Fruit fly (Drosophila melanogaster) whole organism, embryonic: ENCODE results near the gene Ns4.
A peak's percentile ranks its signal among the peaks of the same experiment; 100 is the strongest.

Source experiments
- Antp ChIP-seq: fragments of 200-800 bp; sonication (Bioruptor generic); optimal IDR thresholded peaks from 3 replicates; lab custom pipeline; 2016; ENCODE audit warnings: missing biosample characterization, missing genetic modification characterization
- Awh ChIP-seq: fragments of 200-800 bp; sonication (Bioruptor generic); IDR thresholded peaks from 2 replicates; pipeline ENCODE4, ENCODE4 v1.3.6; 2022; ENCODE audit warnings: missing biosample characterization, missing genetic modification characterization
- Bdp1 ChIP-seq: fragments of 200-800 bp; sonication (Bioruptor generic); optimal IDR thresholded peaks from 3 replicates; lab custom pipeline; 2016; ENCODE audit warnings: missing biosample characterization, missing genetic modification characterization
- CG10274 ChIP-seq: fragments of 200-800 bp; sonication (Bioruptor generic); optimal IDR thresholded peaks from 3 replicates; lab custom pipeline; 2017; ENCODE audit warnings: missing biosample characterization, mild to moderate bottlenecking, missing genetic modification characterization
- CG11723 ChIP-seq: fragments of 200-800 bp; sonication (Bioruptor generic); optimal IDR thresholded peaks from 2 replicates; lab custom pipeline; 2017; ENCODE audit warnings: missing biosample characterization, mild to moderate bottlenecking, missing genetic modification characterization
- CG13296 ChIP-seq: fragments of 200-800 bp; sonication (Bioruptor generic); optimal IDR thresholded peaks from 3 replicates; lab custom pipeline; 2018; ENCODE audit warnings: missing biosample characterization, mild to moderate bottlenecking, missing genetic modification characterization
- CG14710 ChIP-seq: fragments of 200-800 bp; sonication (Bioruptor generic); optimal IDR thresholded peaks from 3 replicates; lab custom pipeline; 2019; ENCODE audit warnings: missing biosample characterization, mild to moderate bottlenecking, missing genetic modification characterization, moderate library complexity
- CG14860 ChIP-seq: fragments of 200-800 bp; sonication (Bioruptor generic); IDR thresholded peaks from 3 replicates; pipeline ENCODE4 v1.3.6; 2022; ENCODE audit warnings: missing biosample characterization, missing genetic modification characterization; ENCODE audit not compliant: partially characterized antibody
- CG14965 ChIP-seq: fragments of 200-800 bp; sonication (Bioruptor generic); optimal IDR thresholded peaks from 2 replicates; lab custom pipeline; 2016; ENCODE audit warnings: missing biosample characterization, missing genetic modification characterization, borderline replicate concordance
- CG15269 ChIP-seq: fragments of 200-800 bp; sonication (Bioruptor generic); optimal IDR thresholded peaks from 2 replicates; lab custom pipeline; 2018; ENCODE audit warnings: missing biosample characterization, mild to moderate bottlenecking, missing genetic modification characterization, moderate library complexity
- CG15696 ChIP-seq: fragments of 200-800 bp; sonication (Bioruptor generic); optimal IDR thresholded peaks from 2 replicates; lab custom pipeline; 2019; ENCODE audit warnings: missing biosample characterization, mild to moderate bottlenecking, missing genetic modification characterization, moderate library complexity
- CG1647 ChIP-seq: fragments of 200-800 bp; sonication (Bioruptor generic); optimal IDR thresholded peaks from 3 replicates; lab custom pipeline; 2016; ENCODE audit warnings: missing biosample characterization, missing genetic modification characterization
- CG17359 ChIP-seq: fragments of 200-800 bp; sonication (Bioruptor generic); optimal IDR thresholded peaks from 3 replicates; lab custom pipeline; 2018; ENCODE audit warnings: missing biosample characterization, mild to moderate bottlenecking, missing genetic modification characterization, moderate library complexity
- CG17912 ChIP-seq: fragments of 200-800 bp; sonication (Bioruptor generic); optimal IDR thresholded peaks from 2 replicates; lab custom pipeline; 2018; ENCODE audit warnings: missing biosample characterization, mild to moderate bottlenecking, missing genetic modification characterization
- CG2116 ChIP-seq: fragments of 200-800 bp; sonication (Bioruptor generic); optimal IDR thresholded peaks from 3 replicates; lab custom pipeline; 2018; ENCODE audit warnings: missing biosample characterization, mild to moderate bottlenecking, missing genetic modification characterization
- CG2199 ChIP-seq: fragments of 200-800 bp; sonication (Bioruptor generic); IDR thresholded peaks from 3 replicates; pipeline ENCODE4 v1.3.6; 2022; ENCODE audit warnings: missing biosample characterization, missing genetic modification characterization
- CG31224 ChIP-seq: fragments of 200-800 bp; sonication (Bioruptor generic); IDR thresholded peaks from 2 replicates; pipeline ENCODE4 v1.3.6; 2022; ENCODE audit warnings: missing biosample characterization, missing genetic modification characterization
- CG32772 ChIP-seq: fragments of 200-800 bp; sonication (Bioruptor generic); IDR thresholded peaks from 2 replicates; pipeline ENCODE4 v1.3.6; 2022; ENCODE audit warnings: missing biosample characterization, missing genetic modification characterization
- CG33213 ChIP-seq: fragments of 200-800 bp; sonication (Bioruptor generic); optimal IDR thresholded peaks from 3 replicates; lab custom pipeline; 2016; ENCODE audit warnings: missing biosample characterization, missing genetic modification characterization
- CG4424 ChIP-seq: fragments of 200-800 bp; sonication (Bioruptor generic); optimal IDR thresholded peaks from 3 replicates; lab custom pipeline; 2016; ENCODE audit warnings: missing biosample characterization, missing genetic modification characterization
- CG7928 ChIP-seq: fragments of 200-800 bp; sonication (Bioruptor generic); optimal IDR thresholded peaks from 2 replicates; lab custom pipeline; 2017; ENCODE audit warnings: missing biosample characterization, mild to moderate bottlenecking, missing genetic modification characterization
- CG9437 ChIP-seq: fragments of 200-800 bp; sonication (Bioruptor generic); optimal IDR thresholded peaks from 2 replicates; lab custom pipeline; 2018; ENCODE audit warnings: missing biosample characterization, mild to moderate bottlenecking, missing genetic modification characterization
- CkIIα-i1 ChIP-seq: fragments of 200-800 bp; sonication (Bioruptor generic); IDR thresholded peaks from 2 replicates; pipeline ENCODE4 v1.3.6; 2022; ENCODE audit warnings: missing biosample characterization, missing genetic modification characterization
- CrebB ChIP-seq: fragments of 200-800 bp; sonication (Bioruptor generic); optimal IDR thresholded peaks from 3 replicates; lab custom pipeline; 2018; ENCODE audit warnings: missing biosample characterization, mild to moderate bottlenecking, missing genetic modification characterization
- Drgx ChIP-seq: fragments of 200-800 bp; sonication (Bioruptor generic); IDR thresholded peaks from 2 replicates; pipeline ENCODE4 v1.3.6; 2022; ENCODE audit warnings: missing biosample characterization, missing genetic modification characterization
- Lim3 ChIP-seq: fragments of 200-800 bp; sonication (Bioruptor generic); IDR thresholded peaks from 2 replicates; pipeline ENCODE4 v1.3.6; 2022; ENCODE audit warnings: missing biosample characterization, missing genetic modification characterization
- Lpt ChIP-seq: fragments of >200 bp; optimal IDR thresholded peaks from 2 replicates; lab custom pipeline; 2018; ENCODE audit warnings: missing biosample characterization, missing genetic modification characterization
- NFAT ChIP-seq: fragments of 200-800 bp; sonication (Bioruptor generic); IDR thresholded peaks from 2 replicates; pipeline ENCODE4 v1.3.6; 2022; ENCODE audit warnings: missing biosample characterization, missing genetic modification characterization
- Poxn ChIP-seq: fragments of 200-800 bp; sonication (Bioruptor generic); IDR thresholded peaks from 2 replicates; pipeline ENCODE4 v1.3.6; 2022; ENCODE audit warnings: missing biosample characterization, missing genetic modification characterization
- Sox100B ChIP-seq: fragments of 200-800 bp; sonication (Bioruptor generic); optimal IDR thresholded peaks from 3 replicates; lab custom pipeline; 2018; ENCODE audit warnings: missing biosample characterization, mild to moderate bottlenecking, missing genetic modification characterization
- abd-A ChIP-seq: fragments of 200-800 bp; sonication (Bioruptor generic); optimal IDR thresholded peaks from 3 replicates; lab custom pipeline; 2019; ENCODE audit warnings: missing biosample characterization, mild to moderate bottlenecking, missing genetic modification characterization, moderate library complexity
- al ChIP-seq: fragments of 200-800 bp; sonication (Bioruptor generic); IDR thresholded peaks from 2 replicates; pipeline ENCODE4 v1.3.6; 2022; ENCODE audit warnings: missing biosample characterization, missing genetic modification characterization
- az2 ChIP-seq: fragments of 200-800 bp; sonication (Bioruptor generic); optimal IDR thresholded peaks from 3 replicates; lab custom pipeline; 2016; ENCODE audit warnings: missing biosample characterization, missing genetic modification characterization
- bowl ChIP-seq: fragments of 200-800 bp; sonication (Bioruptor generic); IDR thresholded peaks from 2 replicates; pipeline ENCODE4 v1.3.6; 2022; ENCODE audit warnings: missing biosample characterization, missing genetic modification characterization
- chinmo ChIP-seq: fragments of 200-800 bp; sonication (Bioruptor generic); IDR thresholded peaks from 4 replicates; pipeline ENCODE4 v1.3.6; 2022; ENCODE audit warnings: missing biosample characterization, missing genetic modification characterization; ENCODE audit not compliant: partially characterized antibody
- chm ChIP-seq: fragments of 200-800 bp; sonication (Bioruptor generic); IDR thresholded peaks from 2 replicates; pipeline ENCODE4 v1.3.6; 2022; ENCODE audit warnings: missing biosample characterization, missing genetic modification characterization
- ci ChIP-seq: fragments of 200-800 bp; sonication (Bioruptor generic); IDR thresholded peaks from 3 replicates; pipeline ENCODE4 v1.3.6; 2022; ENCODE audit warnings: missing biosample characterization, missing genetic modification characterization
- exex ChIP-seq: fragments of 200-800 bp; sonication (Bioruptor generic); optimal IDR thresholded peaks from 4 replicates; lab custom pipeline; 2018; ENCODE audit warnings: missing biosample characterization, mild to moderate bottlenecking, missing genetic modification characterization, moderate library complexity
- eyg ChIP-seq: fragments of 200-800 bp; sonication (Bioruptor generic); optimal IDR thresholded peaks from 3 replicates; lab custom pipeline; 2016; ENCODE audit warnings: missing biosample characterization, missing genetic modification characterization
- fd64A ChIP-seq: fragments of 200-800 bp; sonication (Bioruptor generic); optimal IDR thresholded peaks from 3 replicates; lab custom pipeline; 2018; ENCODE audit warnings: missing biosample characterization, mild to moderate bottlenecking, missing genetic modification characterization
- gcm ChIP-seq: fragments of 200-800 bp; sonication (Bioruptor generic); optimal IDR thresholded peaks from 2 replicates; lab custom pipeline; 2019; ENCODE audit warnings: missing biosample characterization, mild to moderate bottlenecking, missing genetic modification characterization, moderate library complexity
- hbn ChIP-seq: fragments of 200-800 bp; sonication (Bioruptor generic); IDR thresholded peaks from 2 replicates; pipeline ENCODE4 v1.3.6; 2022; ENCODE audit warnings: missing biosample characterization, missing genetic modification characterization; ENCODE audit not compliant: partially characterized antibody
- jigr1 ChIP-seq: fragments of 200-800 bp; sonication (Bioruptor generic); IDR thresholded peaks from 3 replicates; pipeline ENCODE4 v1.3.6; 2022; ENCODE audit warnings: missing biosample characterization, missing genetic modification characterization
- jing ChIP-seq: fragments of 200-800 bp; sonication (Bioruptor generic); optimal IDR thresholded peaks from 2 replicates; lab custom pipeline; 2018; ENCODE audit warnings: missing biosample characterization, mild to moderate bottlenecking, missing genetic modification characterization
- lola ChIP-seq, 3 experiments: fragments of >200 bp in 2 of 3; fragments of 200-800 bp in 1 of 3; sonication (Bioruptor generic) in 1 of 3; optimal IDR thresholded peaks; 2 replicates each; lab custom pipeline; 2017 to 2019; ENCODE audit warnings: missing biosample characterization in 3 of 3, missing genetic modification characterization in 3 of 3, mild to moderate bottlenecking in 1 of 3, moderate library complexity in 1 of 3
- ro ChIP-seq: fragments of 200-800 bp; sonication (Bioruptor generic); IDR thresholded peaks from 2 replicates; pipeline ENCODE4 v1.3.6; 2022; ENCODE audit warnings: missing biosample characterization, missing genetic modification characterization
- slou ChIP-seq: fragments of 200-800 bp; sonication (Bioruptor generic); optimal IDR thresholded peaks from 3 replicates; lab custom pipeline; 2016; ENCODE audit warnings: missing biosample characterization, missing genetic modification characterization
- so ChIP-seq: fragments of 200-800 bp; sonication (Bioruptor generic); IDR thresholded peaks from 3 replicates; pipeline ENCODE4 v1.3.6; 2022; ENCODE audit warnings: missing biosample characterization, missing genetic modification characterization

Gene Ns4

DNA sequence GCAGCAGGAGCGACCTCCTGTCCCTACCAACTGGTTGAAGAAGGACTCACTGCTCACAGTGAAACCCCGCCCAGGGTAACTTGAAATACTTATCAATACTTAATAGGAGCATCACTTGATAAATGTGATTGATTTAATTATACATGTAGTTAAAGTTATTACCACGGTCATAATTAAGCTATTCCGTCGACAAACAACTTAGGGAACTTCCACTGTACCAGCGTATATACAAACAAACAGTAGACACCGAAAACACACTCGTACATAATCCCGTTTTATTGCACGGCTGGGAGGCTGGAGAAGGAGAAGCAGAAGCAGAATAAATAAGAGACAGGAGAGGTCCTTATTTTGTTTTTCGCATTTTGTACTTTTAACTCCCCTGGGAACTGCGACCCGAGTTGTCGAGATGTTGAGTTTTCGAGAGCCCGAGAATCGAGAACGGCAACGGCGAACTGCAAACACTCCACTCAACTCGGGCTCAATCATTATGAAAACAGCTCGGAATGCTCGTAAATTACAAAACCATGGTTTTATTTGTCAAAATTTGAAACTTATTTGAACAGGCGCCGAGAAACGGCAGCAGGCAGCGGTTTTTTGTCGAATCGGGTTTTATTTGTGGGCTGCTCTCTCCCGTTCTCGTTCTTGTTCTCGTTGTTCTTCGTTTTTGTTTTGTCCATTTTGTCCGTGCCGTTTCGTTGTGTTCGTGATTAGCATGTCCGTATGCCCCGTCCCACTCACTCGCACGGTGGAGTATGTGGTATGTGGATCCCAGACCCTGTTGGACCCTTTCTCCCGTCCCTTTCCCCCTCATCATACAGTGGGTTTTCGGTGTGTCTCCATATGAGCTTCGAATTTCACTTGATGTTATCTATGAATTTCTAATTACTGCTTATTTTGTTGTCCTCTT lies 48.0 kb downstream of the Ns4 start (continued):
- TF ChIP-seq Drgx (GFP tag; lab: Robert Waterston, UW) (peak; percentile 79), CG31224 (GFP tag; lab: Robert Waterston, UW) (peak; percentile 97), CG14710 (tag; lab: Kevin White, UChicago) (peak; percentile 36), CG13296 (GFP tag; lab: Kevin White, UChicago) (peak; percentile 78), al (peak; percentile 62; the same call in 1 of the 2 replicates), ro (GFP tag; lab: Robert Waterston, UW) (0 out of 2 replicates have a peak, but pooled peaks have one; percentile 30), CG17912 (GFP tag; lab: Kevin White, UChicago) (no peak), abd-A (peak; percentile 97), fd64A (GFP tag; lab: Kevin White, UChicago) (no peak), hbn (no peak), CG9437 (GFP tag; lab: Kevin White, UChicago) (peak; percentile 41), slou (GFP tag; lab: Kevin White, UChicago) (peak; percentile 47), CrebB (tag; lab: Kevin White, UChicago) (peak; percentile 77), gcm (GFP tag; lab: Kevin White, UChicago) (peak; percentile 47), CG2116 (GFP tag; lab: Kevin White, UChicago) (peak; percentile 26), Lpt (GFP tag; lab: Kevin White, UChicago) (no peak), CG4424 (GFP tag; lab: Kevin White, UChicago) (peak; percentile 64), Awh (GFP tag; lab: Robert Waterston, UW) (peak; percentile 59; the same call in 1 of the 2 replicates), chm (GFP tag; lab: Robert Waterston, UW) (peak; percentile 66; the same call in 1 of the 2 replicates), CG10274 (GFP tag; lab: Kevin White, UChicago) (peak; percentile 56), chinmo (GFP tag; lab: Robert Waterston, UW) (peak; percentile 70; the same call in 1 of the 4 replicates), CG14860 (GFP tag; lab: Robert Waterston, UW) (no peak), jing (GFP tag; lab: Kevin White, UChicago) (peak; percentile 61), Antp (GFP tag; lab: Kevin White, UChicago) (peak; percentile 79), CG1647 (GFP tag; lab: Kevin White, UChicago) (peak; percentile 82), NFAT (GFP tag; lab: Robert Waterston, UW) (peak; percentile 73), CG32772 (peak; percentile 74), CG17359 (tag; lab: Kevin White, UChicago) (peak; percentile 77), CG11723 (no peak), exex (tag; lab: Kevin White, UChicago) (peak; percentile 33), CkIIα-i1 (GFP tag; lab: Robert Waterston, UW) (0 out of 2 replicates have a peak, but pooled peaks have one; percentile 20), CG15269 (tag; lab: Kevin White, UChicago) (peak; percentile 78), jigr1 (GFP tag; lab: Robert Waterston, UW) (no peak), eyg (GFP tag; lab: Kevin White, UChicago) (peak; percentile 75), CG15696 (tag; lab: Kevin White, UChicago) (peak; percentile 65), CG7928 (GFP tag; lab: Kevin White, UChicago) (peak; percentile 47), ci (GFP tag; lab: Robert Waterston, UW) (peak; percentile 86), az2 (GFP tag; lab: Kevin White, UChicago) (peak; percentile 61), CG33213 (peak; percentile 68), bowl (GFP tag; lab: Robert Waterston, UW) (peak; percentile 9; the same call in 1 of the 2 replicates), Bdp1 (GFP tag; lab: Kevin White, UChicago) (peak; percentile 66), Sox100B (GFP tag; lab: Kevin White, UChicago) (peak; percentile 1), so (GFP tag; lab: Robert Waterston, UW) (0 out of 3 replicates have a peak, but pooled peaks have one; percentile 70), CG14965 (GFP tag; lab: Kevin White, UChicago) (peak; percentile 48), Lim3 (GFP tag; lab: Robert Waterston, UW) (no peak), lola (GFP tag; optimal IDR thresholded peaks at IDR 0.05; lab: Kevin White, UChicago) (peak in 1 of 3 experiments; percentile 59), CG2199 (GFP tag; lab: Robert Waterston, UW) (peak; percentile 86; the same call in 2 of the 3 replicates), Poxn (GFP tag; lab: Robert Waterston, UW) (peak; percentile 65)
